Worm (Caenorhabditis elegans) whole organism, mixed stage, embryonic: ENCODE data around the gene F13D12.10.

Experiments
- ham-2 ChIP-seq: fragments of 200-800 bp; sonication (Bioruptor generic); optimal IDR thresholded peaks from 2 replicates; lab custom pipeline; 2018; ENCODE audit warnings: mild to moderate bottlenecking, missing genetic modification characterization, missing compliant biosample characterization
- pha-4 ChIP-seq: fragments of 150-350 bp; optimal IDR thresholded peaks from 2 replicates; lab custom pipeline; 2018; ENCODE audit warnings: missing biosample characterization, missing genetic modification reagents, missing genetic modification characterization
- tbx-8 ChIP-seq: fragments of 200-800 bp; sonication (Bioruptor generic); optimal IDR thresholded peaks from 2 replicates; lab custom pipeline; 2018; ENCODE audit warnings: mild to moderate bottlenecking, missing genetic modification characterization, moderate library complexity, missing compliant biosample characterization
- unc-39 ChIP-seq: fragments of 150-350 bp; optimal IDR thresholded peaks from 2 replicates; lab custom pipeline; 2014; ENCODE audit warnings: missing biosample characterization, missing genetic modification characterization
- unc-62 ChIP-seq: fragments of 150-350 bp; optimal IDR thresholded peaks from 2 replicates; lab custom pipeline; 2014; ENCODE audit warnings: missing biosample characterization, missing genetic modification reagents, missing genetic modification characterization

ce11 chrII:11700635-11701034, 13.0 kb upstream of the F13D12.10 start:
- TF ChIP-seq ham-2 (GFP tag; lab: Kevin White, UChicago): no peak
- no peak for TF ChIP-seq pha-4
- no peak for TF ChIP-seq unc-62 (GFP tag; lab: Kevin White, UChicago)
- no peak for TF ChIP-seq unc-39 (tag; lab: Kevin White, UChicago)
- no peak for TF ChIP-seq tbx-8 (GFP tag; lab: Kevin White, UChicago)
